Fruit fly (Drosophila melanogaster) whole organism, embryonic: ENCODE results near the gene yps.

Experiments used
- B-H1 ChIP-seq: fragments of 200-800 bp; sonication (Bioruptor generic); IDR thresholded peaks from 3 replicates; pipeline ENCODE4 v1.3.6; 2022; ENCODE audit warnings: missing biosample characterization, missing genetic modification characterization
- B-H2 ChIP-seq: fragments of 200-800 bp; sonication (Bioruptor generic); optimal IDR thresholded peaks from 2 replicates; lab custom pipeline; 2018; ENCODE audit warnings: missing biosample characterization, mild to moderate bottlenecking, missing genetic modification characterization
- C15 ChIP-seq: fragments of 200-800 bp; sonication (Bioruptor generic); IDR thresholded peaks from 3 replicates; pipeline ENCODE4 v1.3.6; 2022; ENCODE audit warnings: missing biosample characterization, missing genetic modification characterization
- CG10209 ChIP-seq: fragments of 200-800 bp; sonication (Bioruptor generic); optimal IDR thresholded peaks from 3 replicates; lab custom pipeline; 2017; ENCODE audit warnings: missing biosample characterization, mild to moderate bottlenecking, missing genetic modification characterization, missing genetic modification reagents
- CG11695 ChIP-seq: fragments of 200-800 bp; sonication (Bioruptor generic); IDR thresholded peaks from 3 replicates; pipeline ENCODE4 v1.3.6; 2022; ENCODE audit warnings: missing biosample characterization, missing genetic modification characterization
- CG12744 ChIP-seq: fragments of 200-800 bp; sonication (Bioruptor generic); optimal IDR thresholded peaks from 2 replicates; lab custom pipeline; 2016; ENCODE audit warnings: missing biosample characterization, missing genetic modification characterization
- CG12769 ChIP-seq: fragments of 200-800 bp; sonication (Bioruptor generic); optimal IDR thresholded peaks from 2 replicates; lab custom pipeline; 2019; ENCODE audit warnings: missing biosample characterization, mild to moderate bottlenecking, missing genetic modification characterization, moderate library complexity
- CG13775 ChIP-seq: fragments of 200-800 bp; sonication (Bioruptor generic); optimal IDR thresholded peaks from 3 replicates; lab custom pipeline; 2017; ENCODE audit warnings: missing biosample characterization, mild to moderate bottlenecking, missing genetic modification characterization
- CG14667 ChIP-seq: fragments of 200-800 bp; sonication (Bioruptor generic); IDR thresholded peaks from 2 replicates; pipeline ENCODE4 v1.3.6; 2022; ENCODE audit warnings: missing biosample characterization, missing genetic modification characterization
- CG15073 ChIP-seq: fragments of 200-800 bp; sonication (Bioruptor generic); optimal IDR thresholded peaks from 2 replicates; lab custom pipeline; 2016; ENCODE audit warnings: missing biosample characterization, missing genetic modification characterization
- CG18476 ChIP-seq: fragments of 200-800 bp; sonication (Bioruptor generic); optimal IDR thresholded peaks from 2 replicates; lab custom pipeline; 2016; ENCODE audit warnings: missing biosample characterization, mild to moderate bottlenecking, missing genetic modification characterization
- CG2116 ChIP-seq: fragments of 200-800 bp; sonication (Bioruptor generic); optimal IDR thresholded peaks from 3 replicates; lab custom pipeline; 2018; ENCODE audit warnings: missing biosample characterization, mild to moderate bottlenecking, missing genetic modification characterization
- CG2889 ChIP-seq: fragments of 200-800 bp; sonication (Bioruptor generic); IDR thresholded peaks from 3 replicates; pipeline ENCODE4 v1.3.6; 2022; ENCODE audit warnings: missing biosample characterization, missing genetic modification characterization
- CG30431 ChIP-seq: fragments of 200-800 bp; sonication (Bioruptor generic); optimal IDR thresholded peaks from 2 replicates; lab custom pipeline; 2017; ENCODE audit warnings: missing biosample characterization, missing genetic modification characterization
- CG3281 ChIP-seq: fragments of 200-800 bp; sonication (Bioruptor generic); optimal IDR thresholded peaks from 3 replicates; lab custom pipeline; 2017; ENCODE audit warnings: missing biosample characterization, mild to moderate bottlenecking, missing genetic modification characterization
- CG3847 ChIP-seq: fragments of 200-800 bp; sonication (Bioruptor generic); IDR thresholded peaks from 2 replicates; pipeline ENCODE4 v1.3.6; 2022; ENCODE audit warnings: missing biosample characterization, missing genetic modification characterization
- CG43689 ChIP-seq: fragments of 200-800 bp; sonication (Bioruptor generic); IDR thresholded peaks from 2 replicates; pipeline ENCODE4 v1.3.6; 2022; ENCODE audit warnings: missing biosample characterization, missing genetic modification characterization
- CG4617 ChIP-seq: fragments of 200-800 bp; sonication (Bioruptor generic); optimal IDR thresholded peaks from 3 replicates; lab custom pipeline; 2016; ENCODE audit warnings: missing biosample characterization, missing genetic modification characterization, borderline replicate concordance
- CG5245 ChIP-seq: fragments of 200-800 bp; sonication (Bioruptor generic); optimal IDR thresholded peaks from 3 replicates; lab custom pipeline; 2016; ENCODE audit warnings: missing biosample characterization, missing genetic modification characterization
- CG6689 ChIP-seq: fragments of 200-800 bp; sonication (Bioruptor generic); IDR thresholded peaks from 2 replicates; pipeline ENCODE4 v1.3.6; 2022; ENCODE audit warnings: missing biosample characterization, missing genetic modification characterization
- CG6791 ChIP-seq: fragments of 200-800 bp; sonication (Bioruptor generic); IDR thresholded peaks from 3 replicates; pipeline ENCODE4 v1.3.6; 2022; ENCODE audit warnings: missing biosample characterization, missing genetic modification characterization; ENCODE audit not compliant: partially characterized antibody
- CG6854 ChIP-seq: fragments of 200-800 bp; sonication (Bioruptor generic); optimal IDR thresholded peaks from 3 replicates; lab custom pipeline; 2017; ENCODE audit warnings: missing biosample characterization, mild to moderate bottlenecking, missing genetic modification characterization
- CG7786 ChIP-seq: fragments of 200-800 bp; sonication (Bioruptor generic); optimal IDR thresholded peaks from 2 replicates; lab custom pipeline; 2016; ENCODE audit warnings: missing biosample characterization, missing genetic modification characterization
- CG8281 ChIP-seq: fragments of 200-800 bp; sonication (Bioruptor generic); optimal IDR thresholded peaks from 2 replicates; lab custom pipeline; 2018; ENCODE audit warnings: missing biosample characterization, mild to moderate bottlenecking, missing genetic modification characterization, moderate library complexity
- CG8944 ChIP-seq: fragments of 200-800 bp; sonication (Bioruptor generic); optimal IDR thresholded peaks from 3 replicates; lab custom pipeline; 2016; ENCODE audit warnings: missing biosample characterization, missing genetic modification characterization
- CG9817 ChIP-seq: fragments of 200-800 bp; sonication (Bioruptor generic); optimal IDR thresholded peaks from 2 replicates; lab custom pipeline; 2018; ENCODE audit warnings: missing biosample characterization, mild to moderate bottlenecking, missing genetic modification characterization, moderate library complexity
- CG9932 ChIP-seq: fragments of 200-800 bp; sonication (Bioruptor generic); IDR thresholded peaks from 2 replicates; pipeline ENCODE4 v1.3.6; 2022; ENCODE audit warnings: missing biosample characterization, missing genetic modification characterization
- CrebB ChIP-seq: fragments of 200-800 bp; sonication (Bioruptor generic); optimal IDR thresholded peaks from 3 replicates; lab custom pipeline; 2018; ENCODE audit warnings: missing biosample characterization, mild to moderate bottlenecking, missing genetic modification characterization
- Doc3 ChIP-seq: fragments of 200-800 bp; sonication (Bioruptor generic); IDR thresholded peaks from 3 replicates; pipeline ENCODE4 v1.3.6; 2022; ENCODE audit warnings: missing biosample characterization, missing genetic modification characterization; ENCODE audit not compliant: partially characterized antibody
- Elba2 ChIP-seq: fragments of 200-800 bp; sonication (Bioruptor generic); optimal IDR thresholded peaks from 3 replicates; lab custom pipeline; 2016; ENCODE audit warnings: missing biosample characterization, missing genetic modification characterization
- H2.0 ChIP-seq: fragments of 200-800 bp; sonication (Bioruptor generic); IDR thresholded peaks from 2 replicates; pipeline ENCODE4 v1.3.6; 2022; ENCODE audit warnings: missing biosample characterization, missing genetic modification characterization
- Lhr ChIP-seq: fragments of 200-800 bp; sonication (Bioruptor generic); optimal IDR thresholded peaks from 3 replicates; lab custom pipeline; 2017; ENCODE audit warnings: mild to moderate bottlenecking, missing biosample characterization, missing genetic modification reagents, missing genetic modification characterization
- NK7.1 ChIP-seq: fragments of 200-800 bp; sonication (Bioruptor generic); optimal IDR thresholded peaks from 3 replicates; lab custom pipeline; 2016; ENCODE audit warnings: missing biosample characterization, missing genetic modification characterization
- Oli ChIP-seq: fragments of 200-800 bp; sonication (Bioruptor generic); optimal IDR thresholded peaks from 2 replicates; lab custom pipeline; 2018; ENCODE audit warnings: missing biosample characterization, mild to moderate bottlenecking, missing genetic modification characterization, moderate library complexity
- Six4 ChIP-seq: fragments of 200-800 bp; sonication (Bioruptor generic); optimal IDR thresholded peaks from 2 replicates; lab custom pipeline; 2016; ENCODE audit warnings: missing biosample characterization, missing genetic modification characterization
- Spps ChIP-seq: fragments of 200-800 bp; sonication (Bioruptor generic); optimal IDR thresholded peaks from 2 replicates; lab custom pipeline; 2018; ENCODE audit warnings: missing biosample characterization, mild to moderate bottlenecking, missing genetic modification characterization
- chm ChIP-seq: fragments of 200-800 bp; sonication (Bioruptor generic); IDR thresholded peaks from 2 replicates; pipeline ENCODE4 v1.3.6; 2022; ENCODE audit warnings: missing biosample characterization, missing genetic modification characterization
- eyg ChIP-seq: fragments of 200-800 bp; sonication (Bioruptor generic); optimal IDR thresholded peaks from 3 replicates; lab custom pipeline; 2016; ENCODE audit warnings: missing biosample characterization, missing genetic modification characterization
- fu2 ChIP-seq: fragments of 200-800 bp; sonication (Bioruptor generic); optimal IDR thresholded peaks from 2 replicates; lab custom pipeline; 2016; ENCODE audit warnings: missing biosample characterization, missing genetic modification characterization
- gem ChIP-seq: fragments of 200-800 bp; sonication (Bioruptor generic); optimal IDR thresholded peaks from 2 replicates; lab custom pipeline; 2019; ENCODE audit warnings: missing biosample characterization, mild to moderate bottlenecking, missing genetic modification characterization, moderate library complexity
- ham ChIP-seq: fragments of 200-800 bp; sonication (Bioruptor generic); IDR thresholded peaks from 2 replicates; pipeline ENCODE4 v1.3.6; 2022; ENCODE audit warnings: missing biosample characterization, missing genetic modification characterization
- lola ChIP-seq, 3 experiments: fragments of >200 bp in 2 of 3; fragments of 200-800 bp in 1 of 3; sonication (Bioruptor generic) in 1 of 3; optimal IDR thresholded peaks; 2 replicates each; lab custom pipeline; 2017 to 2019; ENCODE audit warnings: missing biosample characterization in 3 of 3, missing genetic modification characterization in 3 of 3, mild to moderate bottlenecking in 1 of 3, moderate library complexity in 1 of 3
- mam ChIP-seq: fragments of 200-800 bp; sonication (Bioruptor generic); optimal IDR thresholded peaks from 3 replicates; lab custom pipeline; 2016; ENCODE audit warnings: missing biosample characterization, missing genetic modification characterization
- pita ChIP-seq: fragments of 200-800 bp; sonication (Bioruptor generic); optimal IDR thresholded peaks from 2 replicates; lab custom pipeline; 2017; ENCODE audit warnings: missing biosample characterization, mild to moderate bottlenecking, missing genetic modification characterization
- seq ChIP-seq: fragments of 200-800 bp; sonication (Bioruptor generic); IDR thresholded peaks from 2 replicates; pipeline ENCODE4 v1.3.6; 2022; ENCODE audit warnings: missing biosample characterization, missing genetic modification characterization
- sim ChIP-seq: fragments of 200-800 bp; sonication (Bioruptor generic); IDR thresholded peaks from 2 replicates; pipeline ENCODE4 v1.3.6; 2022; ENCODE audit warnings: missing biosample characterization, missing genetic modification characterization
- sqz ChIP-seq: fragments of 200-800 bp; sonication (Bioruptor generic); optimal IDR thresholded peaks from 3 replicates; lab custom pipeline; 2018; ENCODE audit warnings: missing biosample characterization, mild to moderate bottlenecking, missing genetic modification characterization
- sr ChIP-seq: fragments of 200-800 bp; sonication (Bioruptor generic); IDR thresholded peaks from 3 replicates; pipeline ENCODE4 v1.3.6; 2022; ENCODE audit warnings: missing biosample characterization, missing genetic modification characterization
- toy ChIP-seq: fragments of 200-800 bp; sonication (Bioruptor generic); IDR thresholded peaks from 2 replicates; pipeline ENCODE4 v1.3.6; 2022; ENCODE audit warnings: missing biosample characterization, missing genetic modification characterization
- unpg ChIP-seq: fragments of 200-800 bp; sonication (Bioruptor generic); optimal IDR thresholded peaks from 3 replicates; lab custom pipeline; 2018; ENCODE audit warnings: missing biosample characterization, mild to moderate bottlenecking, missing genetic modification characterization, moderate library complexity
- vfl ChIP-seq: fragments of 200-800 bp; sonication (Bioruptor generic); optimal IDR thresholded peaks from 2 replicates; lab custom pipeline; 2016; ENCODE audit warnings: missing biosample characterization, missing genetic modification characterization

Gene yps

dm6 chr3L:12131918-12132317 lies 7.0 kb upstream of the yps start, which contains the start of gene DEF8 (continued):
- TF ChIP-seq CG3847 (GFP tag; lab: Robert Waterston, UW), result peak; percentile 71
- TF ChIP-seq sim (GFP tag; lab: Robert Waterston, UW), result peak; percentile 77; the same call in 1 of the 2 replicates
- TF ChIP-seq CG9932 (GFP tag; lab: Robert Waterston, UW), result peak; percentile 71; the same call in 1 of the 2 replicates
- peak; percentile 80 for TF ChIP-seq CG10209 (GFP tag; lab: Kevin White, UChicago)
- no peak for TF ChIP-seq vfl (GFP tag; lab: Kevin White, UChicago)
- TF ChIP-seq Six4, result peak; percentile 51
- TF ChIP-seq CG15073, result no peak
- TF ChIP-seq CG11695, result peak; percentile 88
- TF ChIP-seq Lhr (GFP tag; lab: Kevin White, UChicago), result peak; percentile 64
- TF ChIP-seq CrebB (tag; lab: Kevin White, UChicago), result peak; percentile 75
- TF ChIP-seq chm (GFP tag; lab: Robert Waterston, UW), result peak; percentile 77
- peak; percentile 57 for TF ChIP-seq mam (GFP tag; lab: Kevin White, UChicago)
- TF ChIP-seq CG7786 (GFP tag; lab: Kevin White, UChicago), result peak; percentile 3
- no peak for TF ChIP-seq CG8944 (GFP tag; lab: Kevin White, UChicago)
- no peak for TF ChIP-seq Doc3 (GFP tag; lab: Robert Waterston, UW)
- peak; percentile 62 for TF ChIP-seq CG9817 (tag; lab: Kevin White, UChicago)
- TF ChIP-seq seq (GFP tag; lab: Robert Waterston, UW), result peak; percentile 69
- TF ChIP-seq sqz (GFP tag; lab: Kevin White, UChicago), result peak; percentile 85
- peak; percentile 73 for TF ChIP-seq CG43689 (GFP tag; lab: Robert Waterston, UW)
- no peak for TF ChIP-seq ham (GFP tag; lab: Robert Waterston, UW)
- TF ChIP-seq sr (GFP tag; lab: Robert Waterston, UW), result no peak
- peak; percentile 86 for TF ChIP-seq CG6689
- TF ChIP-seq toy (GFP tag; lab: Robert Waterston, UW), result peak; percentile 38; the same call in 1 of the 2 replicates
- peak; percentile 63 for TF ChIP-seq CG18476
- no peak for TF ChIP-seq CG12744 (GFP tag; lab: Kevin White, UChicago)
- TF ChIP-seq CG13775 (GFP tag; lab: Kevin White, UChicago), result peak; percentile 81
- peak; percentile 51 for TF ChIP-seq CG30431
- peak; percentile 78; the same call in 2 of the 3 replicates for TF ChIP-seq C15 (GFP tag; lab: Robert Waterston, UW)
- TF ChIP-seq CG8281 (tag; lab: Kevin White, UChicago), result peak; percentile 61
- peak; percentile 92 for TF ChIP-seq gem
- peak; percentile 64 for TF ChIP-seq CG6854
- peak; percentile 18 for TF ChIP-seq fu2 (GFP tag; lab: Kevin White, UChicago)
- TF ChIP-seq lola (GFP tag; optimal IDR thresholded peaks at IDR 0.05; lab: Kevin White, UChicago), result peak in 1 of 3 experiments; percentile 91
- peak; percentile 74 for TF ChIP-seq CG2116 (GFP tag; lab: Kevin White, UChicago)
- peak; percentile 86 for TF ChIP-seq H2.0 (GFP tag; lab: Robert Waterston, UW)
- TF ChIP-seq CG6791 (GFP tag; lab: Robert Waterston, UW), result no peak
- TF ChIP-seq Spps (tag; lab: Kevin White, UChicago), result peak; percentile 86
- peak; percentile 73 for TF ChIP-seq CG5245 (GFP tag; lab: Kevin White, UChicago)
- no peak for TF ChIP-seq B-H2 (GFP tag; lab: Kevin White, UChicago)
- TF ChIP-seq B-H1 (GFP tag; lab: Robert Waterston, UW), result peak; percentile 76
- TF ChIP-seq CG3281 (GFP tag; lab: Kevin White, UChicago), result peak; percentile 82
- TF ChIP-seq CG4617, result peak; percentile 96
- TF ChIP-seq Oli (tag; lab: Kevin White, UChicago), result peak; percentile 85
- TF ChIP-seq Elba2 (GFP tag; lab: Kevin White, UChicago), result no peak
- peak; percentile 54; the same call in 1 of the 2 replicates for TF ChIP-seq CG14667 (GFP tag; lab: Robert Waterston, UW)
- TF ChIP-seq CG2889, result peak; percentile 68; the same call in 1 of the 3 replicates
- no peak for TF ChIP-seq pita (GFP tag; lab: Kevin White, UChicago)
- TF ChIP-seq CG12769 (tag; lab: Kevin White, UChicago), result no peak
- peak; percentile 88 for TF ChIP-seq unpg
- no peak for TF ChIP-seq NK7.1 (GFP tag; lab: Kevin White, UChicago)
- TF ChIP-seq eyg, result no peak
